Fruit fly (Drosophila melanogaster): Measurements from ENCODE around the gene CG6059.

The CG6059 gene

dm6 chr3R:27135692-27136641 is 11.5 kb upstream of the CG6059 start (continued):
- TF ChIP-seq cwo (GFP tag; optimal IDR thresholded peaks at IDR 0.05) (peak; percentile 27), Oaz (GFP tag; IDR thresholded peaks at IDR 0.05) (0 out of 2 replicates have a peak, but pooled peaks have one; percentile 28), CG7839 (tag; optimal IDR thresholded peaks at IDR 0.05) (peak; percentile 56), Hand (GFP tag; optimal IDR thresholded peaks at IDR 0.05) (no peak), CG12299 (tag; optimal IDR thresholded peaks at IDR 0.05) (peak; percentile 51), CoRest (tag; optimal IDR thresholded peaks at IDR 0.05) (peak; percentile 57), bab2 (GFP tag; optimal IDR thresholded peaks at IDR 0.05) (peak; percentile 70), CG14965 (GFP tag; optimal IDR thresholded peaks at IDR 0.05; ENCODE audit: borderline replicate concordance) (peak; percentile 63), vvl (GFP tag; IDR thresholded peaks at IDR 0.05) (peak; percentile 43; the same call in 1 of the 2 replicates), CG7372 (GFP tag; IDR thresholded peaks at IDR 0.05) (0 out of 2 replicates have a peak, but pooled peaks have one; percentile 27), ssp (GFP tag; IDR thresholded peaks at IDR 0.05) (0 out of 2 replicates have a peak, but pooled peaks have one; percentile 20), CG15479 (GFP tag; optimal IDR thresholded peaks at IDR 0.05) (peak; percentile 60), Dll (GFP tag; IDR thresholded peaks at IDR 0.05; ENCODE audit: partially characterized antibody) (no peak), CG11695 (GFP tag; IDR thresholded peaks at IDR 0.05) (0 out of 3 replicates have a peak, but pooled peaks have one; percentile 24), Xrp1 (GFP tag; IDR thresholded peaks at IDR 0.05) (peak; percentile 88), chif (GFP tag; optimal IDR thresholded peaks at IDR 0.05) (peak; percentile 41 to 74), Drgx (GFP tag; IDR thresholded peaks at IDR 0.05) (no peak), CG11504 (tag; optimal IDR thresholded peaks at IDR 0.05) (peak; percentile 53), CTCF (GFP tag; optimal IDR thresholded peaks at IDR 0.05) (peak; percentile 31), luna (GFP tag; optimal IDR thresholded peaks at IDR 0.05) (no peak), ci (GFP tag; IDR thresholded peaks at IDR 0.05) (peak; percentile 85), CG12769 (tag; optimal IDR thresholded peaks at IDR 0.05) (no peak), fd102C (GFP tag; optimal IDR thresholded peaks at IDR 0.05) (peak; percentile 94), CG32532 (GFP tag; IDR thresholded peaks at IDR 0.05) (no peak), tap (tag; optimal IDR thresholded peaks at IDR 0.05) (peak; percentile 34), Hr78 (GFP tag; optimal IDR thresholded peaks at IDR 0.05) (peak in 1 of 2 experiments; percentile 55), CG2116 (GFP tag; optimal IDR thresholded peaks at IDR 0.05) (peak; percentile 55), knrl (GFP tag; IDR thresholded peaks at IDR 0.05; ENCODE audit: partially characterized antibody) (no peak), Max (GFP tag; optimal IDR thresholded peaks at IDR 0.05) (peak; percentile 49), Vsx1 (GFP tag; optimal IDR thresholded peaks at IDR 0.05) (peak; percentile 89), pum (GFP tag; optimal IDR thresholded peaks at IDR 0.05) (peak; percentile 47), cad (GFP tag; optimal IDR thresholded peaks at IDR 0.05) (no peak), CG16863 (GFP tag; optimal IDR thresholded peaks at IDR 0.05) (peak; percentile 77), lmd (GFP tag; IDR thresholded peaks at IDR 0.05) (peak; percentile 44; the same call in 1 of the 2 replicates), CG8478 (optimal IDR thresholded peaks at IDR 0.05) (no peak), tin (GFP tag; optimal IDR thresholded peaks at IDR 0.05) (peak; percentile 13), CG6791 (GFP tag; IDR thresholded peaks at IDR 0.05; ENCODE audit: partially characterized antibody) (no peak), GATAe (GFP tag; conservative IDR thresholded peaks at IDR 0.05) (peak; percentile 67), dmrt11E (tag; optimal IDR thresholded peaks at IDR 0.05) (peak; percentile 85), CG8388 (GFP tag; optimal IDR thresholded peaks at IDR 0.05) (peak; percentile 28), Nf-YC (tag; optimal IDR thresholded peaks at IDR 0.05) (no peak), HHEX (GFP tag; optimal IDR thresholded peaks at IDR 0.05) (peak; percentile 69), Dip2 (GFP tag; IDR thresholded peaks at IDR 0.05) (no peak), PHDP (tag; optimal IDR thresholded peaks at IDR 0.05) (peak; percentile 66), toy (GFP tag; IDR thresholded peaks at IDR 0.05) (no peak), dysf (GFP tag; IDR thresholded peaks at IDR 0.05) (peak; percentile 17; the same call in 1 of the 3 replicates), ap (GFP tag; IDR thresholded peaks at IDR 0.05) (no peak), CG6683 (GFP tag; optimal IDR thresholded peaks at IDR 0.05) (peak; percentile 42)
